Worm (Caenorhabditis elegans) whole organism, early embryonic: Measurements from ENCODE around the gene unc-36.

ENCODE experiments used
- B0310.2 ChIP-seq: sonication (generic microtip); optimal IDR thresholded peaks from 2 replicates; lab custom pipeline; 2016; ENCODE audit warnings: mild to moderate bottlenecking, missing genetic modification characterization, missing compliant biosample characterization
- F13C5.2 ChIP-seq: sonication (generic microtip); optimal IDR thresholded peaks from 2 replicates; lab custom pipeline; 2017; ENCODE audit warnings: mild to moderate bottlenecking, missing genetic modification characterization, inconsistent platforms, missing compliant biosample characterization
- aly-1 ChIP-seq: sonication (generic microtip); optimal IDR thresholded peaks from 2 replicates; lab custom pipeline; 2016; ENCODE audit warnings: missing genetic modification characterization, missing compliant biosample characterization
- ama-1 ChIP-seq: fragments of 150-350 bp; optimal IDR thresholded peaks from 2 replicates; lab custom pipeline; 2014
- ceh-13 ChIP-seq: fragments of 200-800 bp; sonication (Bioruptor generic); optimal IDR thresholded peaks from 2 replicates; lab custom pipeline; 2018; ENCODE audit warnings: mild to moderate bottlenecking, missing genetic modification characterization, missing compliant biosample characterization
- ceh-36 ChIP-seq: sonication (generic microtip); optimal IDR thresholded peaks from 2 replicates; lab custom pipeline; 2016; ENCODE audit warnings: missing genetic modification characterization, inconsistent platforms, missing compliant biosample characterization
- ets-7 ChIP-seq: sonication (generic microtip); optimal IDR thresholded peaks from 2 replicates; lab custom pipeline; 2016; ENCODE audit warnings: missing genotype, missing genetic modification characterization, missing compliant biosample characterization
- flt-1 ChIP-seq: fragments of 200-800 bp; sonication (Bioruptor generic); IDR thresholded peaks from 2 replicates; pipeline ENCODE4 v1.3.6; 2022; ENCODE audit warnings: missing genetic modification characterization, missing compliant biosample characterization
- hmbx-1 ChIP-seq: sonication (generic microtip); optimal IDR thresholded peaks from 2 replicates; lab custom pipeline; 2016; ENCODE audit warnings: mild to moderate bottlenecking, missing genetic modification characterization, missing compliant biosample characterization
- hmg-4 ChIP-seq: fragments of 200-800 bp; sonication (Bioruptor generic); optimal IDR thresholded peaks from 2 replicates; lab custom pipeline; 2018; ENCODE audit warnings: mild to moderate bottlenecking, missing genetic modification characterization, missing compliant biosample characterization
- hnd-1 ChIP-seq: sonication (generic microtip); optimal IDR thresholded peaks from 2 replicates; lab custom pipeline; 2016; ENCODE audit warnings: missing genetic modification characterization, missing compliant biosample characterization
- pes-1 ChIP-seq: fragments of 200-800 bp; sonication (Bioruptor generic); IDR thresholded peaks from 2 replicates; pipeline ENCODE4 v1.3.6; 2022; ENCODE audit warnings: missing genetic modification reagents, missing genetic modification characterization, missing compliant biosample characterization
- scrt-1 ChIP-seq: fragments of 200-800 bp; sonication (Bioruptor generic); IDR thresholded peaks from 2 replicates; pipeline ENCODE4 v1.3.6; 2022; ENCODE audit warnings: missing genetic modification characterization, missing compliant biosample characterization
- sea-1 ChIP-seq: fragments of 200-800 bp; sonication (Bioruptor generic); conservative IDR thresholded peaks from 2 replicates; pipeline ENCODE4 v1.3.6; 2022; ENCODE audit warnings: missing genetic modification characterization, missing compliant biosample characterization
- tbx-11 ChIP-seq: fragments of 200-800 bp; sonication (Bioruptor generic); IDR thresholded peaks from 2 replicates; pipeline ENCODE4 v1.3.6; 2022; ENCODE audit warnings: missing genetic modification characterization, missing compliant biosample characterization
- tbx-37 ChIP-seq: fragments of 200-800 bp; sonication (Bioruptor generic); conservative IDR thresholded peaks from 2 replicates; pipeline ENCODE4 v1.3.6; 2022; ENCODE audit warnings: missing genetic modification reagents, missing genetic modification characterization, missing compliant biosample characterization
- tra-4 ChIP-seq: sonication (generic microtip); optimal IDR thresholded peaks from 2 replicates; lab custom pipeline; 2017; ENCODE audit warnings: missing genetic modification characterization, missing compliant biosample characterization

The unc-36 gene

DNA sequence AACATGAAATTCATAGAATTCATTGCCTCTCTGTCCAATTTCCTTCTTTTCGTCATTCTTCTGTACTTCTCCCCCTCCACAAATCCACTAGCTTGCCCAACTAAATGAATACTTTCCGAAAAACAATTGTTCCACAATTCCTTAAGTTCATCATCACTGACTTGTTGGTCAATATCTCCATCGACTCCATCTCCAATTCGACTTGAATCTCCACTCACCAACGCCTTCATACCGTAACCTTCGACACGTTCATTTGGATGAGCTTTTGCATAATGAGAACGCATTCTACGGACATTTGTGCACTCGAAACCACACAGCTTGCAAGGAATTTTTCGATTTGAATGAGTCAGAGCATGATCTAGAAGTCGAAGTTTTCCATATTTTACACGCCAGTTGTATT is 39.9 kb upstream of the unc-36 start:
- TF ChIP-seq ama-1 (lab: Kevin White, UChicago) (no peak), ets-7 (tag; lab: Kevin White, UChicago) (no peak), hnd-1 (tag; lab: Kevin White, UChicago) (no peak), pes-1 (no peak), hmbx-1 (no peak), ceh-13 (GFP tag; lab: Kevin White, UChicago) (no peak), sea-1 (GFP tag; lab: Robert Waterston, UW) (no peak), ceh-36 (tag; lab: Kevin White, UChicago) (no peak), flt-1 (no peak), scrt-1 (no peak)

DNA sequence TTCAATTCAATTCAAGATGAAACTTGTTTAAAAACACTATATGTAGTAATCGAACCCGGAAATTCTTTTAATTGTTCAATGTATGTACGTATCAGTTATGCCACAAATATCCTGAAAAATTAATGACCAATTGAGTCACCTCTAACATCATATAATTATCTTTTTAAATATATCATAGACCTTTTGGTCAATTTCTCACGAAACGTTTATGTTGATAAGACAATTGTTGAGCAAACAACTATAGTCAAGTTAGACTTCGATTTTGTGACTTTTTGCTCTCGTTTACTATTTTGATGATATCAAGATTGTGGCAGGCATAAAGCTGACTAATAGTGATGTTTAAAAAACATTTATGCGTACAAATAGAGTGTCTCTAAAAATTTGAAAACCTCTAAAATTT is 39.2 kb upstream of the unc-36 start:
- no peak for TF ChIP-seq scrt-1
- no peak for TF ChIP-seq tbx-11 (GFP tag; lab: Robert Waterston, UW)
- no peak for TF ChIP-seq pes-1
- no peak for TF ChIP-seq F13C5.2 (tag; lab: Kevin White, UChicago)
- no peak for TF ChIP-seq aly-1 (tag; lab: Kevin White, UChicago)
- TF ChIP-seq ets-7 (tag; lab: Kevin White, UChicago), result no peak
- TF ChIP-seq tbx-37 (GFP tag; lab: Robert Waterston, UW), result no peak
- TF ChIP-seq ama-1 (lab: Kevin White, UChicago), result no peak

DNA sequence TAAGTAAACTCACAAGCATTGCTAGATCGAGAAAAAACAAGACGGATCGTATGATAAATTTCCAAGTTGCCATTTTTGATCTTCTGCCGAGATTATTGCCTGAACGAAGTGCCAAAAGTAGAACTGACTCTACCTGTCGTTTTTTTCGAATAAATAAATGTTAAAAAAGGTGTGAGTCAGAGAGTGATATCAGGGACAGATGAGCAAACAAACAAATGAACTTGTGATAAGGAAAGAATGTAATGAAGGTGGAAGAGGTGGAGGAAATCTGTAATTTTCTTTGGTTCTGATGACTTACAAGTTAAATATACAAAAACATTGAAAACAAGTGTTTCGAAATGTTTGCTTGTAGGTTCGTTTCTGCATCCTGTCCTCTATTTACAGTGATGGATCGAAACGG is 38.3 kb upstream of the unc-36 start, which contains the start of gene tsp-1:
TSS of gene tsp-1 (minus strand) at position 99 of the 400 bp plus-strand sequence.
- TF ChIP-seq pes-1, result no peak
- no peak for TF ChIP-seq aly-1 (tag; lab: Kevin White, UChicago)
- TF ChIP-seq sea-1 (GFP tag; lab: Robert Waterston, UW), result no peak
- no peak for TF ChIP-seq F13C5.2 (tag; lab: Kevin White, UChicago)
- TF ChIP-seq tbx-37 (GFP tag; lab: Robert Waterston, UW), result no peak
- TF ChIP-seq ets-7 (tag; lab: Kevin White, UChicago), result no peak
- TF ChIP-seq hnd-1 (tag; lab: Kevin White, UChicago), result no peak
- TF ChIP-seq hmbx-1, result no peak
- no peak for TF ChIP-seq ceh-36 (tag; lab: Kevin White, UChicago)
- no peak for TF ChIP-seq tra-4 (tag; lab: Kevin White, UChicago)
- no peak for TF ChIP-seq scrt-1
- no peak for TF ChIP-seq B0310.2 (tag; lab: Kevin White, UChicago)

DNA sequence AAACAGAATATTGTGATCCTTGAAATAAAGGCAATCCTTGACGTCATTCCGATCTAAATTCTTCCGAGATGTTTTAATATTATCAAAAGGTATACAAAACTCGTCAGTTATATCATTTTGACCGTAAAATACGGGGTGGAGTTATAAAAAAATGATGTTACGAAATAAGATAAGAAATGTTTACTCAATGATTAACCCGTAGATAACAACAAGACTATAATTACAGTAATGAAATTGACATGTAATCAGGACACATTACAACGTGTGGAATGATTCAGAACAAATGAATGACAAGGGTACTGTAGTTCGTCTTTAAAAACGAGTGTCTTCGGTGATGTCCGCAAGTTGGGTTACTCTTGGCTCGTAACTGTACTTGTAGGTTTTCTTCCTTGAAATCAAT is 36.8 kb upstream of the unc-36 start, which contains the start of gene tsp-2:
TSS of gene tsp-2 (minus strand) at position 109 of the 400 bp plus-strand sequence.
- TF ChIP-seq tbx-37 (GFP tag; lab: Robert Waterston, UW) (no peak), ceh-13 (GFP tag; lab: Kevin White, UChicago) (no peak), ets-7 (tag; lab: Kevin White, UChicago) (no peak), F13C5.2 (tag; lab: Kevin White, UChicago) (no peak), aly-1 (tag; lab: Kevin White, UChicago) (no peak)

DNA sequence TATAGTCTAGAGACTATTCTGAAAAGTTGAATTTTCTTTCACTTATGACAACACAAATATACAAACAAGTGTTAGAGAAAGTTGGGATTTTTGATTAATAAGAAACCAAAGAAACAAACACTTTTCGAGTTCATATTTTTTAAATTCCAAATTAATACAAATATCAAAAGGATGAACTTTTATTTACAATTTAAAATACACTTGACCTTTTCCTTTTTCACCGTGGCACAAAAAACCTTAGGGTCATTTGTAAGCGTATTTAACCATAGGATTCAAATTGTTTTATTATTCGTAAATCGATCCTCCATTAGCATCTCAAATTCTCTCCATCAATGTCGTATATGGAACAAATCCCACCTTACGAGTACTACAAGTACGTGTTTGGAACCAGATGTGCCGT is 34.9 kb upstream of the unc-36 start, which contains the start of gene C02F5.5:
TSS of gene C02F5.5 (plus strand) at position 301 of the 400 bp plus-strand sequence.
- no peak for TF ChIP-seq ama-1 (lab: Kevin White, UChicago)
- TF ChIP-seq tbx-37 (GFP tag; lab: Robert Waterston, UW), result no peak
- TF ChIP-seq pes-1, result no peak
- no peak for TF ChIP-seq ets-7 (tag; lab: Kevin White, UChicago)
- TF ChIP-seq aly-1 (tag; lab: Kevin White, UChicago), result no peak
- no peak for TF ChIP-seq F13C5.2 (tag; lab: Kevin White, UChicago)
- TF ChIP-seq tra-4 (tag; lab: Kevin White, UChicago), result no peak
- TF ChIP-seq ceh-36 (tag; lab: Kevin White, UChicago), result no peak
- no peak for TF ChIP-seq flt-1
- TF ChIP-seq scrt-1, result no peak
- TF ChIP-seq B0310.2 (tag; lab: Kevin White, UChicago), result no peak
- TF ChIP-seq hnd-1 (tag; lab: Kevin White, UChicago), result no peak
- no peak for TF ChIP-seq tbx-11 (GFP tag; lab: Robert Waterston, UW)
- no peak for TF ChIP-seq sea-1 (GFP tag; lab: Robert Waterston, UW)
- TF ChIP-seq hmg-4 (GFP tag; lab: Kevin White, UChicago), result no peak

ce11 chrIII:8235358-8235757 is 34.3 kb upstream of the unc-36 start, which contains the start of gene C02F5.14:
C02F5.14 (minus strand) TSS chrIII:8235514.
- TF ChIP-seq tbx-37 (GFP tag; lab: Robert Waterston, UW) (no peak), sea-1 (GFP tag; lab: Robert Waterston, UW) (no peak), pes-1 (no peak), flt-1 (no peak), tra-4 (tag; lab: Kevin White, UChicago) (no peak), ets-7 (tag; lab: Kevin White, UChicago) (no peak)

DNA sequence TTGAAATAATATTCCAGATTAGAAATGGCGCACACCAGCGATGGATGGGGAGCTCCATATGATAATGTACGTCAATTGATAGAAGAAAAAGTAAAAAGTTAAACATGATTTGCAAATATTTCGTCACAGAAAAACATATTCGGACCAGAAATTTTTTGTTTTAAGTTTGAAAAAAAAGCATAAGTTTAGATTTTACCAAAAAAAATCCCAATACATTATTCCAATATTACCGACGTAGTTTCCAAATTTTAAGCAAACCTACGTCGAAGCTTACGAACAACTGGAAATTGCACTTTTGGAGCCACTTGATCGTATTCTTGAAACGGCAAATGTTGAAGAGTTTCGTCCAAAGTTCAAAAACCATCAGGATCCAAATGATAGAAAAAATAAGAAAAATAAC is 31.6 kb upstream of the unc-36 start, which contains the start of gene henn-1:
TSS of gene henn-1 (plus strand) at position 18 of the 400 bp plus-strand sequence.
- no peak for TF ChIP-seq hnd-1 (tag; lab: Kevin White, UChicago)
- TF ChIP-seq pes-1, result no peak
- no peak for TF ChIP-seq ets-7 (tag; lab: Kevin White, UChicago)
- TF ChIP-seq aly-1 (tag; lab: Kevin White, UChicago), result no peak
- no peak for TF ChIP-seq hmbx-1

ce11 chrIII:8229480-8229879 is 28.5 kb upstream of the unc-36 start:
- TF ChIP-seq scrt-1, result no peak
- no peak for TF ChIP-seq tbx-11 (GFP tag; lab: Robert Waterston, UW)
- no peak for TF ChIP-seq ceh-36 (tag; lab: Kevin White, UChicago)
- TF ChIP-seq hmg-4 (GFP tag; lab: Kevin White, UChicago), result no peak
- no peak for TF ChIP-seq tra-4 (tag; lab: Kevin White, UChicago)
- no peak for TF ChIP-seq ets-7 (tag; lab: Kevin White, UChicago)
- TF ChIP-seq ceh-13 (GFP tag; lab: Kevin White, UChicago), result no peak
